Fruit fly (Drosophila melanogaster) whole organism: Measurements from ENCODE around the gene Naa40.

Experiments used
- CG8478 ChIP-seq: fragments of >200 bp; optimal IDR thresholded peaks from 2 replicates; lab custom pipeline; 2018; ENCODE audit warnings: inconsistent platforms
- Dll ChIP-seq: fragments of >200 bp; optimal IDR thresholded peaks from 2 replicates; lab custom pipeline; 2017
- EcR ChIP-seq, 2 experiments: fragments of >200 bp; optimal IDR thresholded peaks; 2 replicates each; lab custom pipeline; 2017; ENCODE audit warnings: missing biosample characterization in 2 of 2, missing genetic modification characterization in 2 of 2, missing genetic modification reagents in 2 of 2
- pan ChIP-seq: fragments of >200 bp; optimal IDR thresholded peaks from 2 replicates; lab custom pipeline; 2017
- psq ChIP-seq: fragments of >200 bp; optimal IDR thresholded peaks from 2 replicates; lab custom pipeline; 2017

- TF ChIP-seq psq (lab: Kevin White, UChicago) (no peak), CG8478 (lab: Kevin White, UChicago) (no peak), pan (no peak), Dll (lab: Kevin White, UChicago) (no peak), EcR (GFP tag; optimal IDR thresholded peaks at IDR 0.05; lab: Kevin White, UChicago) (no peak)
These were observed 10.4 kb downstream of the Naa40 start, which contains the start of gene Obp99d for dm6 chr3R:29714314-29714713.
